Fruit fly (Drosophila melanogaster) whole organism, embryonic: Measurements from ENCODE around the gene Cdc5.

Experiments
- Aef1 ChIP-seq: fragments of 200-800 bp; sonication (Bioruptor generic); IDR thresholded peaks from 3 replicates; pipeline ENCODE4 v1.3.6; 2022; ENCODE audit warnings: missing biosample characterization, missing genetic modification characterization
- Antp ChIP-seq: fragments of 200-800 bp; sonication (Bioruptor generic); optimal IDR thresholded peaks from 3 replicates; lab custom pipeline; 2016; ENCODE audit warnings: missing biosample characterization, missing genetic modification characterization
- Atf-2 ChIP-seq: fragments of 200-800 bp; sonication (Bioruptor generic); optimal IDR thresholded peaks from 2 replicates; lab custom pipeline; 2016; ENCODE audit warnings: missing biosample characterization, missing genetic modification characterization
- Awh ChIP-seq: fragments of 200-800 bp; sonication (Bioruptor generic); IDR thresholded peaks from 2 replicates; pipeline ENCODE4, ENCODE4 v1.3.6; 2022; ENCODE audit warnings: missing biosample characterization, missing genetic modification characterization
- CG10321 ChIP-seq: fragments of 200-800 bp; sonication (Bioruptor generic); IDR thresholded peaks from 2 replicates; pipeline ENCODE4 v1.3.6; 2022; ENCODE audit warnings: missing biosample characterization, missing genetic modification characterization
- CG10462 ChIP-seq: fragments of 200-800 bp; sonication (Bioruptor generic); optimal IDR thresholded peaks from 2 replicates; lab custom pipeline; 2016; ENCODE audit warnings: missing biosample characterization, missing genetic modification characterization
- CG11695 ChIP-seq: fragments of 200-800 bp; sonication (Bioruptor generic); IDR thresholded peaks from 3 replicates; pipeline ENCODE4 v1.3.6; 2022; ENCODE audit warnings: missing biosample characterization, missing genetic modification characterization
- CG12104 ChIP-seq: fragments of 200-800 bp; sonication (Bioruptor generic); optimal IDR thresholded peaks from 3 replicates; lab custom pipeline; 2016; ENCODE audit warnings: missing biosample characterization, missing genetic modification characterization
- CG15011 ChIP-seq: fragments of 200-800 bp; sonication (Bioruptor generic); optimal IDR thresholded peaks from 3 replicates; lab custom pipeline; 2018; ENCODE audit warnings: missing biosample characterization, mild to moderate bottlenecking, missing genetic modification characterization
- CG17568 ChIP-seq: fragments of 200-800 bp; sonication (Bioruptor generic); optimal IDR thresholded peaks from 2 replicates; lab custom pipeline; 2018; ENCODE audit warnings: missing biosample characterization, mild to moderate bottlenecking, missing genetic modification characterization, moderate library complexity
- CG2875 ChIP-seq: fragments of 200-800 bp; sonication (Bioruptor generic); optimal IDR thresholded peaks from 2 replicates; lab custom pipeline; 2017; ENCODE audit warnings: missing biosample characterization, mild to moderate bottlenecking, missing genetic modification characterization, missing genetic modification reagents
- CG31441 ChIP-seq: fragments of 200-800 bp; sonication (Bioruptor generic); IDR thresholded peaks from 2 replicates; pipeline ENCODE4 v1.3.6; 2022; ENCODE audit warnings: missing biosample characterization, missing genetic modification characterization
- CG3847 ChIP-seq: fragments of 200-800 bp; sonication (Bioruptor generic); IDR thresholded peaks from 2 replicates; pipeline ENCODE4 v1.3.6; 2022; ENCODE audit warnings: missing biosample characterization, missing genetic modification characterization
- CG7786 ChIP-seq: fragments of 200-800 bp; sonication (Bioruptor generic); optimal IDR thresholded peaks from 2 replicates; lab custom pipeline; 2016; ENCODE audit warnings: missing biosample characterization, missing genetic modification characterization
- CG7987 ChIP-seq: fragments of 200-800 bp; sonication (Bioruptor generic); optimal IDR thresholded peaks from 2 replicates; lab custom pipeline; 2018; ENCODE audit warnings: missing biosample characterization, mild to moderate bottlenecking, missing genetic modification characterization, moderate library complexity
- Dip3 ChIP-seq: fragments of 200-800 bp; sonication (Bioruptor generic); optimal IDR thresholded peaks from 3 replicates; lab custom pipeline; 2016; ENCODE audit warnings: missing biosample characterization, missing genetic modification characterization
- Doc2 ChIP-seq: fragments of 200-800 bp; sonication (Bioruptor generic); IDR thresholded peaks from 2 replicates; pipeline ENCODE4 v1.3.6; 2022; ENCODE audit warnings: missing biosample characterization, missing genetic modification characterization
- Dref ChIP-seq: fragments of 200-800 bp; sonication (Bioruptor generic); IDR thresholded peaks from 2 replicates; pipeline ENCODE4 v1.3.6; 2022; ENCODE audit warnings: missing biosample characterization, missing genetic modification characterization
- Ets97D ChIP-seq: fragments of 200-800 bp; sonication (Bioruptor generic); optimal IDR thresholded peaks from 3 replicates; lab custom pipeline; 2016; ENCODE audit warnings: missing biosample characterization, missing genetic modification characterization
- GATAe ChIP-seq: fragments of 200-800 bp; sonication (Bioruptor generic); conservative IDR thresholded peaks from 2 replicates; pipeline ENCODE4 v1.3.6; 2022; ENCODE audit warnings: missing biosample characterization, missing genetic modification characterization
- Gug ChIP-seq: fragments of 200-800 bp; sonication (Bioruptor generic); IDR thresholded peaks from 4 replicates; pipeline ENCODE4 v1.3.6; 2022; ENCODE audit warnings: missing biosample characterization, missing genetic modification characterization
- H15 ChIP-seq: fragments of 200-800 bp; sonication (Bioruptor generic); IDR thresholded peaks from 3 replicates; pipeline ENCODE4 v1.3.6; 2022; ENCODE audit warnings: missing biosample characterization, missing genetic modification characterization
- HHEX ChIP-seq: fragments of 200-800 bp; sonication (Bioruptor generic); optimal IDR thresholded peaks from 3 replicates; lab custom pipeline; 2017; ENCODE audit warnings: missing biosample characterization, mild to moderate bottlenecking, missing genetic modification characterization, missing genetic modification reagents
- Hr3 ChIP-seq: fragments of 200-800 bp; sonication (Bioruptor generic); optimal IDR thresholded peaks from 3 replicates; lab custom pipeline; 2016; ENCODE audit warnings: missing biosample characterization, missing genetic modification characterization
- Kr ChIP-seq: fragments of 200-800 bp; sonication (Bioruptor generic); optimal IDR thresholded peaks from 2 replicates; lab custom pipeline; 2017; ENCODE audit warnings: missing biosample characterization, mild to moderate bottlenecking, missing genetic modification characterization
- MBD-R2 ChIP-seq: fragments of 200-800 bp; sonication (Bioruptor generic); IDR thresholded peaks from 2 replicates; pipeline ENCODE4 v1.3.6; 2022; ENCODE audit warnings: missing biosample characterization, missing genetic modification characterization
- Mes4 ChIP-seq: fragments of 200-800 bp; sonication (Bioruptor generic); optimal IDR thresholded peaks from 2 replicates; lab custom pipeline; 2016; ENCODE audit warnings: missing biosample characterization, missing genetic modification characterization
- Mrtf ChIP-seq: fragments of 200-800 bp; sonication (Bioruptor generic); IDR thresholded peaks from 3 replicates; pipeline ENCODE4 v1.3.6; 2022; ENCODE audit warnings: missing biosample characterization, missing genetic modification characterization
- Myb ChIP-seq: fragments of 200-800 bp; sonication (Bioruptor generic); optimal IDR thresholded peaks from 2 replicates; lab custom pipeline; 2016; ENCODE audit warnings: missing biosample characterization, missing genetic modification characterization
- Rfx ChIP-seq: fragments of 200-800 bp; sonication (Bioruptor generic); IDR thresholded peaks from 2 replicates; pipeline ENCODE4 v1.3.6; 2022; ENCODE audit warnings: missing biosample characterization, missing genetic modification characterization
- Spps ChIP-seq: fragments of 200-800 bp; sonication (Bioruptor generic); optimal IDR thresholded peaks from 2 replicates; lab custom pipeline; 2018; ENCODE audit warnings: missing biosample characterization, mild to moderate bottlenecking, missing genetic modification characterization
- az2 ChIP-seq: fragments of 200-800 bp; sonication (Bioruptor generic); optimal IDR thresholded peaks from 3 replicates; lab custom pipeline; 2016; ENCODE audit warnings: missing biosample characterization, missing genetic modification characterization
- bab2 ChIP-seq: fragments of 200-800 bp; sonication (Bioruptor generic); optimal IDR thresholded peaks from 2 replicates; lab custom pipeline; 2016; ENCODE audit warnings: missing biosample characterization, missing genetic modification characterization
- cad ChIP-seq: fragments of >200 bp; optimal IDR thresholded peaks from 2 replicates; lab custom pipeline; 2017; ENCODE audit warnings: missing biosample characterization, missing genetic modification characterization
- cato ChIP-seq: fragments of 200-800 bp; sonication (Bioruptor generic); optimal IDR thresholded peaks from 2 replicates; lab custom pipeline; 2016; ENCODE audit warnings: missing biosample characterization, missing genetic modification characterization, borderline replicate concordance
- corto ChIP-seq: fragments of 200-800 bp; sonication (Bioruptor generic); optimal IDR thresholded peaks from 2 replicates; lab custom pipeline; 2016; ENCODE audit warnings: missing biosample characterization, mild to moderate bottlenecking, missing genetic modification characterization, moderate library complexity
- dmrt11E ChIP-seq: fragments of 200-800 bp; sonication (Bioruptor generic); optimal IDR thresholded peaks from 3 replicates; lab custom pipeline; 2018; ENCODE audit warnings: missing biosample characterization, mild to moderate bottlenecking, missing genetic modification characterization, moderate library complexity
- fu2 ChIP-seq: fragments of 200-800 bp; sonication (Bioruptor generic); optimal IDR thresholded peaks from 2 replicates; lab custom pipeline; 2016; ENCODE audit warnings: missing biosample characterization, missing genetic modification characterization
- gem ChIP-seq: fragments of 200-800 bp; sonication (Bioruptor generic); optimal IDR thresholded peaks from 2 replicates; lab custom pipeline; 2019; ENCODE audit warnings: missing biosample characterization, mild to moderate bottlenecking, missing genetic modification characterization, moderate library complexity
- gsb-n ChIP-seq: fragments of 200-800 bp; sonication (Bioruptor generic); optimal IDR thresholded peaks from 3 replicates; lab custom pipeline; 2018; ENCODE audit warnings: missing biosample characterization, mild to moderate bottlenecking, missing genetic modification characterization
- kay ChIP-seq: fragments of 200-800 bp; sonication (Bioruptor generic); optimal IDR thresholded peaks from 2 replicates; lab custom pipeline; 2016; ENCODE audit warnings: missing biosample characterization, missing genetic modification characterization
- nerfin-2 ChIP-seq: fragments of 200-800 bp; sonication (Bioruptor generic); IDR thresholded peaks from 2 replicates; pipeline ENCODE4 v1.3.6; 2022; ENCODE audit warnings: missing biosample characterization, missing genetic modification characterization; ENCODE audit not compliant: partially characterized antibody
- oc ChIP-seq: fragments of 200-800 bp; sonication (Bioruptor generic); optimal IDR thresholded peaks from 2 replicates; lab custom pipeline; 2018; ENCODE audit warnings: missing biosample characterization, mild to moderate bottlenecking, missing genetic modification characterization, moderate library complexity
- org-1 ChIP-seq: fragments of 200-800 bp; sonication (Bioruptor generic); optimal IDR thresholded peaks from 2 replicates; lab custom pipeline; 2017; ENCODE audit warnings: missing biosample characterization, missing genetic modification characterization
- pan ChIP-seq, 4 experiments: fragments of >200 bp in 3 of 4; fragments of 200-800 bp in 1 of 4; sonication (Bioruptor generic) in 1 of 4; optimal IDR thresholded peaks in 3 of 4; IDR thresholded peaks in 1 of 4; 2 replicates each; pipeline versions ENCODE4 v1.3.6 to Lab custom; 2017 to 2022; ENCODE audit warnings: missing biosample characterization in 2 of 4, missing genetic modification characterization in 2 of 4, mixed read lengths in 1 of 4
- prd ChIP-seq, 3 experiments: fragments of >200 bp in 2 of 3; fragments of 200-800 bp in 1 of 3; sonication (Bioruptor generic) in 1 of 3; optimal IDR thresholded peaks in 2 of 3; IDR thresholded peaks in 1 of 3; 2 replicates in 2 of 3; 3 replicates in 1 of 3; pipeline versions ENCODE4 v1.3.6 to Lab custom; 2017 to 2022; ENCODE audit warnings: missing biosample characterization in 1 of 3, missing genetic modification characterization in 1 of 3
- sna ChIP-seq: fragments of 200-800 bp; sonication (Bioruptor generic); IDR thresholded peaks from 2 replicates; pipeline ENCODE4 v1.3.6; 2022; ENCODE audit warnings: missing biosample characterization, missing genetic modification characterization; ENCODE audit not compliant: partially characterized antibody
- sug ChIP-seq: fragments of 200-800 bp; optimal IDR thresholded peaks from 2 replicates; lab custom pipeline; 2019; ENCODE audit warnings: missing biosample characterization, mild to moderate bottlenecking, missing genetic modification characterization, moderate library complexity
- trh ChIP-seq: fragments of 200-800 bp; sonication (Bioruptor generic); optimal IDR thresholded peaks from 2 replicates; lab custom pipeline; 2016; ENCODE audit warnings: missing biosample characterization, missing genetic modification characterization
- zfh1 ChIP-seq: fragments of 200-800 bp; sonication (Bioruptor generic); IDR thresholded peaks from 3 replicates; pipeline ENCODE4 v1.3.6; 2022; ENCODE audit warnings: missing biosample characterization, missing genetic modification characterization

Gene Cdc5

dm6 chr3L:350651-351228 lies 10.4 kb downstream of the Cdc5 start (continued):
- TF ChIP-seq org-1 (GFP tag; lab: Kevin White, UChicago) (peak; percentile 60), MBD-R2 (peak; percentile 63; the same call in 1 of the 2 replicates), Ets97D (GFP tag; lab: Kevin White, UChicago) (peak; percentile 52), bab2 (GFP tag; lab: Kevin White, UChicago) (peak; percentile 75), GATAe (GFP tag; lab: Robert Waterston, UW) (peak; percentile 81), oc (tag; lab: Kevin White, UChicago) (peak; percentile 79), Awh (peak; percentile 72), CG10321 (no peak), Myb (GFP tag; lab: Kevin White, UChicago) (peak; percentile 13), gsb-n (tag; lab: Kevin White, UChicago) (no peak), nerfin-2 (GFP tag; lab: Robert Waterston, UW) (no peak), Dref (no peak), trh (GFP tag; lab: Kevin White, UChicago) (no peak), CG7786 (GFP tag; lab: Kevin White, UChicago) (peak; percentile 52), Mes4 (GFP tag; lab: Kevin White, UChicago) (no peak), dmrt11E (tag; lab: Kevin White, UChicago) (peak; percentile 29), cad (GFP tag; lab: Kevin White, UChicago) (no peak), Kr (GFP tag; lab: Kevin White, UChicago) (no peak), CG3847 (GFP tag; lab: Robert Waterston, UW) (peak; percentile 45; the same call in 1 of the 2 replicates), sna (GFP tag; lab: Robert Waterston, UW) (no peak), Doc2 (GFP tag; lab: Robert Waterston, UW) (0 out of 2 replicates have a peak, but pooled peaks have one; percentile 32), CG31441 (peak; percentile 87), H15 (peak; percentile 56; the same call in 2 of the 3 replicates), Atf-2 (GFP tag; lab: Kevin White, UChicago) (no peak), kay (GFP tag; lab: Kevin White, UChicago) (peak; percentile 76), Spps (tag; lab: Kevin White, UChicago) (peak; percentile 58), cato (GFP tag; lab: Kevin White, UChicago) (peak; percentile 15), Rfx (GFP tag; lab: Robert Waterston, UW) (peak; percentile 86), Dip3 (GFP tag; lab: Kevin White, UChicago) (peak; percentile 58), az2 (GFP tag; lab: Kevin White, UChicago) (peak; percentile 70), Antp (peak; percentile 4), CG15011 (GFP tag; lab: Kevin White, UChicago) (no peak), CG2875 (GFP tag; lab: Kevin White, UChicago) (peak; percentile 32), gem (tag; lab: Kevin White, UChicago) (peak; percentile 84), Mrtf (GFP tag; lab: Robert Waterston, UW) (peak; percentile 69), corto (no peak), HHEX (peak; percentile 79), sug (tag; lab: Kevin White, UChicago) (peak; percentile 67), zfh1 (GFP tag; lab: Robert Waterston, UW) (peak; percentile 70; the same call in 2 of the 3 replicates), prd (optimal IDR thresholded peaks at IDR 0.05; lab: Kevin White, UChicago) (no peak), prd (GFP tag; IDR thresholded peaks at IDR 0.05; lab: Robert Waterston, UW) (peak; percentile 83), CG17568 (GFP tag; lab: Kevin White, UChicago) (no peak), Hr3 (peak; percentile 49), Aef1 (GFP tag; lab: Robert Waterston, UW) (peak; percentile 75), CG10462 (GFP tag; lab: Kevin White, UChicago) (no peak), Gug (peak; percentile 49; the same call in 1 of the 4 replicates), CG7987 (GFP tag; lab: Kevin White, UChicago) (no peak), fu2 (GFP tag; lab: Kevin White, UChicago) (no peak), CG12104 (GFP tag; lab: Kevin White, UChicago) (no peak), pan (optimal IDR thresholded peaks at IDR 0.05; lab: Kevin White, UChicago) (no peak), pan (GFP tag; optimal IDR thresholded peaks at IDR 0.05 in 1 of 2, IDR thresholded peaks at IDR 0.05 in 1 of 2) (peak in 1 of 2 experiments; percentile 91), CG11695 (GFP tag; lab: Robert Waterston, UW) (peak; percentile 88)
